Worm (Caenorhabditis elegans): ENCODE measurements around the gene dpm-3.

The dpm-3 gene

ce11 chrIV:12371879-12372278 is 19.5 kb upstream of the dpm-3 start, which contains the start of gene wdr-46 (continued):
- TF ChIP-seq cey-2 (tag; optimal IDR thresholded peaks at IDR 0.05; ENCODE audit: borderline replicate concordance, insufficient read depth) (peak; percentile 7), ctbp-1 (GFP tag; IDR thresholded peaks at IDR 0.05) (0 out of 2 replicates have a peak, but pooled peaks have one; percentile 7), dmd-8 (GFP tag; IDR thresholded peaks at IDR 0.05) (no peak), nhr-10 (tag; optimal IDR thresholded peaks at IDR 0.05) (no peak), nhr-41 (GFP tag; IDR thresholded peaks at IDR 0.05) (no peak), ceh-32 (tag; optimal IDR thresholded peaks at IDR 0.05; ENCODE audit: poor library complexity) (no peak), arid-1 (GFP tag; conservative IDR thresholded peaks at IDR 0.05) (peak; percentile 86), lin-39 (tag; optimal IDR thresholded peaks at IDR 0.05) (no peak), aly-2 (tag; optimal IDR thresholded peaks at IDR 0.05) (no peak), ZK546.5 (tag; optimal IDR thresholded peaks at IDR 0.05) (peak in 1 of 2 experiments; percentile 76), snpc-4 (tag; optimal IDR thresholded peaks at IDR 0.05) (no peak), ZK337.2 (GFP tag; IDR thresholded peaks at IDR 0.05) (no peak), mdt-29 (GFP tag; IDR thresholded peaks at IDR 0.05) (no peak), nhr-48 (tag; optimal IDR thresholded peaks at IDR 0.05) (no peak), hlh-30 (tag; optimal IDR thresholded peaks at IDR 0.05; ENCODE audit: insufficient read depth) (peak; percentile 82), lin-1 (GFP tag; IDR thresholded peaks at IDR 0.05) (no peak), hmg-1.1 (GFP tag; IDR thresholded peaks at IDR 0.05) (peak; percentile 74), mxl-2 (GFP tag; conservative IDR thresholded peaks at IDR 0.05) (no peak), zfp-3 (GFP tag; conservative IDR thresholded peaks at IDR 0.05) (peak; percentile 63; the same call in 1 of the 2 replicates), T20F7.1 (GFP tag; optimal IDR thresholded peaks at IDR 0.05) (no peak), daf-19 (GFP tag; conservative IDR thresholded peaks at IDR 0.05) (no peak), nhr-76 (tag; optimal IDR thresholded peaks at IDR 0.05) (no peak), zip-2 (tag; optimal IDR thresholded peaks at IDR 0.05) (peak; percentile 30), T26A8.4 (GFP tag; IDR thresholded peaks at IDR 0.05) (peak; percentile 80), F44E2.7 (GFP tag; IDR thresholded peaks at IDR 0.05) (no peak), lin-38 (GFP tag; IDR thresholded peaks at IDR 0.05) (no peak; the same call in 1 of the 2 replicates), pha-4 (GFP tag; IDR thresholded peaks at IDR 0.05) (no peak; the same call in 1 of the 2 replicates), pha-4 (tag; optimal IDR thresholded peaks at IDR 0.05) (peak; percentile 63), Y5F2A.4 (GFP tag; optimal IDR thresholded peaks at IDR 0.05) (peak; percentile 6), unc-62 (GFP tag; optimal IDR thresholded peaks at IDR 0.05 in 1 of 2) (peak in 1 of 2 experiments; percentile 89), unc-62 (tag; optimal IDR thresholded peaks at IDR 0.05) (no peak), nhr-42 (GFP tag; IDR thresholded peaks at IDR 0.05) (no peak), mes-2 (tag; optimal IDR thresholded peaks at IDR 0.05; ENCODE audit: poor library complexity, severe bottlenecking) (peak; percentile 91), fkh-10 (GFP tag; optimal IDR thresholded peaks at IDR 0.05) (no peak), pqm-1 (tag; optimal IDR thresholded peaks at IDR 0.05) (no peak), fos-1 (tag; optimal IDR thresholded peaks at IDR 0.05) (no peak), php-3 (GFP tag; IDR thresholded peaks at IDR 0.05) (no peak), ceh-44 (GFP tag; IDR thresholded peaks at IDR 0.05) (no peak), nhr-11 (tag; optimal IDR thresholded peaks at IDR 0.05) (peak; percentile 16), Y75B8A.6 (GFP tag; IDR thresholded peaks at IDR 0.05) (no peak), vab-7 (GFP tag; IDR thresholded peaks at IDR 0.05) (no peak), lim-7 (GFP tag; IDR thresholded peaks at IDR 0.05) (no peak), madf-5 (GFP tag; IDR thresholded peaks at IDR 0.05) (no peak), tag-97 (GFP tag; IDR thresholded peaks at IDR 0.05) (no peak), dmd-6 (GFP tag; IDR thresholded peaks at IDR 0.05) (peak; percentile 54), unc-39 (tag; optimal IDR thresholded peaks at IDR 0.05) (no peak), Y105C5A.15 (GFP tag; IDR thresholded peaks at IDR 0.05) (no peak), D1046.2 (GFP tag; IDR thresholded peaks at IDR 0.05) (no peak), zfp-2 (tag; optimal IDR thresholded peaks at IDR 0.05) (no peak), duxl-1 (tag; optimal IDR thresholded peaks at IDR 0.05; ENCODE audit: poor library complexity) (peak; percentile 75), nhr-77 (tag; optimal IDR thresholded peaks at IDR 0.05) (peak; percentile 73), sdz-12 (GFP tag; optimal IDR thresholded peaks at IDR 0.05) (no peak)

Data from whole organism, L4 larva.